Worm (Caenorhabditis elegans): ENCODE data around the gene grl-19.

Gene grl-19

ce11 chrIV:291851-292367 lies 39.6 kb upstream of the grl-19 start (continued):
- TF ChIP-seq ceh-63 (GFP tag; optimal IDR thresholded peaks at IDR 0.05) (no peak), mab-9 (GFP tag; IDR thresholded peaks at IDR 0.05) (no peak), pag-3 (tag; optimal IDR thresholded peaks at IDR 0.05; ENCODE audit: borderline replicate concordance, insufficient read depth) (no peak), lsy-2 (tag; optimal IDR thresholded peaks at IDR 0.05) (no peak), aha-1 (tag; optimal IDR thresholded peaks at IDR 0.05) (no peak), fkh-8 (tag; optimal IDR thresholded peaks at IDR 0.05) (no peak), snu-23 (GFP tag; optimal IDR thresholded peaks at IDR 0.05) (peak; percentile 48), nhr-76 (tag; optimal IDR thresholded peaks at IDR 0.05) (no peak), mdl-1 (tag; optimal IDR thresholded peaks at IDR 0.05) (no peak), ets-5 (GFP tag; IDR thresholded peaks at IDR 0.05) (no peak), hpl-2 (GFP tag; optimal IDR thresholded peaks at IDR 0.05) (peak; percentile 25), swsn-7 (tag; optimal IDR thresholded peaks at IDR 0.05) (no peak), lin-35 (GFP tag; optimal IDR thresholded peaks at IDR 0.05) (peak in 1 of 2 experiments; percentile 26), unc-130 (tag; optimal IDR thresholded peaks at IDR 0.05) (no peak), nhr-77 (tag; optimal IDR thresholded peaks at IDR 0.05) (no peak), lin-14 (GFP tag; optimal IDR thresholded peaks at IDR 0.05) (no peak), ceh-88 (GFP tag; IDR thresholded peaks at IDR 0.05) (no peak), irx-1 (tag; optimal IDR thresholded peaks at IDR 0.05) (no peak), unc-30 (tag; optimal IDR thresholded peaks at IDR 0.05) (no peak), vab-15 (tag; optimal IDR thresholded peaks at IDR 0.05) (no peak), xbp-1 (tag; optimal IDR thresholded peaks at IDR 0.05) (no peak), nhr-20 (tag; optimal IDR thresholded peaks at IDR 0.05) (peak; percentile 49), nhr-12 (tag; optimal IDR thresholded peaks at IDR 0.05) (no peak), nhr-11 (tag; optimal IDR thresholded peaks at IDR 0.05) (no peak), sox-4 (tag; optimal IDR thresholded peaks at IDR 0.05) (no peak), mep-1 (tag; optimal IDR thresholded peaks at IDR 0.05) (no peak), elt-2 (tag; optimal IDR thresholded peaks at IDR 0.05) (peak; percentile 96), C34B4.2 (tag; optimal IDR thresholded peaks at IDR 0.05) (no peak), egl-27 (tag; optimal IDR thresholded peaks at IDR 0.05) (no peak), zag-1 (tag; optimal IDR thresholded peaks at IDR 0.05) (no peak), pqm-1 (tag; optimal IDR thresholded peaks at IDR 0.05) (peak; percentile 96)

- no peak for TF ChIP-seq nhr-19 (GFP tag; conservative IDR thresholded peaks at IDR 0.05)
- TF ChIP-seq aly-2 (tag; optimal IDR thresholded peaks at IDR 0.05): no peak
- TF ChIP-seq rnt-1 (tag; optimal IDR thresholded peaks at IDR 0.05): no peak
- TF ChIP-seq sptf-1 (tag; optimal IDR thresholded peaks at IDR 0.05): no peak
- no peak for TF ChIP-seq pax-3 (tag; optimal IDR thresholded peaks at IDR 0.05)
- no peak for TF ChIP-seq snpc-4 (tag; optimal IDR thresholded peaks at IDR 0.05)
- no peak for TF ChIP-seq F16B12.6 (tag; optimal IDR thresholded peaks at IDR 0.05)
- TF ChIP-seq Y116A8C.19 (tag; optimal IDR thresholded peaks at IDR 0.05; ENCODE audit: borderline replicate concordance): no peak
- no peak for TF ChIP-seq jun-1 (tag; optimal IDR thresholded peaks at IDR 0.05)
- TF ChIP-seq unc-30 (tag; optimal IDR thresholded peaks at IDR 0.05): no peak
- no peak for TF ChIP-seq elt-2 (tag; optimal IDR thresholded peaks at IDR 0.05)
- TF ChIP-seq nhr-76 (tag; optimal IDR thresholded peaks at IDR 0.05): no peak
- TF ChIP-seq xbp-1 (tag; optimal IDR thresholded peaks at IDR 0.05): no peak
- TF ChIP-seq nhr-71 (tag; optimal IDR thresholded peaks at IDR 0.05): no peak
- no peak for TF ChIP-seq lin-35 (GFP tag; optimal IDR thresholded peaks at IDR 0.05)
- TF ChIP-seq nhr-85 (tag): no peak
- TF ChIP-seq C04F5.9 (tag; optimal IDR thresholded peaks at IDR 0.05): no peak
- TF ChIP-seq lin-15B (tag; optimal IDR thresholded peaks at IDR 0.05): no peak
- no peak for TF ChIP-seq hlh-4 (tag; optimal IDR thresholded peaks at IDR 0.05)
- TF ChIP-seq skn-1 (tag; optimal IDR thresholded peaks at IDR 0.05): no peak
Measured at ce11 chrIV:291356-291755, 39.0 kb upstream of the grl-19 start, which contains the start of gene T21D12.7. Gene T21D12.7 (minus strand): TSS chrIV:291456.
